Worm (Caenorhabditis elegans) whole organism, L2 larva: ENCODE measurements around the gene pgp-5.

ENCODE experiments used
- ama-1 ChIP-seq: fragments of 150-350 bp; optimal IDR thresholded peaks from 2 replicates; lab custom pipeline; 2018; ENCODE audit warnings: inconsistent platforms
- lsy-2 ChIP-seq, 2 experiments: fragments of 150-350 bp in 1 of 2; sonication (generic microtip) in 1 of 2; optimal IDR thresholded peaks; 2 replicates each; lab custom pipeline; 2014 to 2017; ENCODE audit warnings: missing biosample characterization in 2 of 2, missing genetic modification characterization in 2 of 2
- mbf-1 ChIP-seq: sonication (generic microtip); optimal IDR thresholded peaks from 2 replicates; lab custom pipeline; 2017; ENCODE audit warnings: missing biosample characterization, missing genetic modification characterization
- nhr-21 ChIP-seq: fragments of 150-350 bp; optimal IDR thresholded peaks from 2 replicates; lab custom pipeline; 2014; ENCODE audit warnings: missing biosample characterization, missing genetic modification characterization
- nhr-23 ChIP-seq: fragments of 150-350 bp; optimal IDR thresholded peaks from 2 replicates; lab custom pipeline; 2014; ENCODE audit warnings: missing biosample characterization, missing genetic modification reagents, missing genetic modification characterization
- unc-62 ChIP-seq: fragments of 150-350 bp; optimal IDR thresholded peaks from 2 replicates; lab custom pipeline; 2014; ENCODE audit warnings: missing biosample characterization, missing genetic modification reagents, missing genetic modification characterization
- ztf-4 ChIP-seq: fragments of 150-350 bp; optimal IDR thresholded peaks from 2 replicates; lab custom pipeline; 2014; ENCODE audit warnings: missing biosample characterization, missing genetic modification characterization

DNA sequence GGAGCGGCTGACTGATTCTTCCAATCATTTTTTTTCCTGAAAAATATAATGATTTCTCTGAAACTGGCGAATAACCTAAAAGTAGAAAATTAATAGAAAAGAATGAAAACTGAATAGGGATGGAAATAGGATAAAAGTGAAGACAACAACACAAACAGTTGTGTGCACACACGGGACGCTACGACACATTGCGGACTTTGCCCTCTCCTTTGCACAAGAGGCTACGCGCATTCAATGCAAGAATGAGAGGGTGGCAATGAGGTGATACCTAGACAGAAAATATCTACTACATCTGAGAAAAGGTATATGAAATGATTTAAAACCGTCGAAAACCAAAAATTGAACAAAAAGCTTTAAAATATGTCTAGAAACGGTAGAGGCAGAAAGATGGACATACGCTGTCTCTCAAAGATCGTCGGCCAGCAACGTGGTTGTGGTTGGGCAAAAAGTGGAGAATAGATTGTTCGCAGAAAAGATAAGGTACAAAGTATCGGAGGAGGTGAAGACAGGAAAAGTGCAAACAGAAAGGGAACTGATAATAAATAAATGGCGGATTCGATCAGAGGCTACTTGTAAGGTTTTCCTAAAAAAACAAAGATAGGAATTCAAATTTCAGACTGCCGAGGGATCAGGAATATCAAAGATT lies 41.1 kb upstream of the pgp-5 start, which contains the start of gene suca-1:
- TF ChIP-seq ztf-4 (no peak), ama-1 (lab: Kevin White, UChicago) (no peak), nhr-23 (tag; lab: Kevin White, UChicago) (no peak), lsy-2 (tag; optimal IDR thresholded peaks at IDR 0.05; lab: Kevin White, UChicago) (peak in 1 of 2 experiments; percentile 47), mbf-1 (tag; lab: Kevin White, UChicago) (no peak), nhr-21 (tag; lab: Kevin White, UChicago) (no peak), unc-62 (GFP tag; lab: Kevin White, UChicago) (no peak)
